Worm (Caenorhabditis elegans) whole organism, late embryonic: ENCODE results near the gene tkr-3.

ENCODE experiments used
- K09A11.1 ChIP-seq: sonication (generic microtip); optimal IDR thresholded peaks from 2 replicates; lab custom pipeline; 2017; ENCODE audit warnings: antibody characterized with exemption, mild to moderate bottlenecking, missing genetic modification characterization, missing compliant biosample characterization; ENCODE audit not compliant: insufficient read depth
- ceh-31 ChIP-seq: sonication (generic microtip); optimal IDR thresholded peaks from 2 replicates; lab custom pipeline; 2016; ENCODE audit warnings: missing genetic modification characterization, missing compliant biosample characterization
- dmd-4 ChIP-seq: sonication (generic microtip); optimal IDR thresholded peaks from 2 replicates; lab custom pipeline; 2016; ENCODE audit warnings: borderline replicate concordance, missing genetic modification characterization, missing compliant biosample characterization
- gmeb-2 ChIP-seq: sonication (generic microtip); optimal IDR thresholded peaks from 2 replicates; lab custom pipeline; 2016; ENCODE audit warnings: missing genetic modification characterization, inconsistent platforms, missing compliant biosample characterization
- hlh-13 ChIP-seq: fragments of 200-800 bp; sonication (Bioruptor generic); optimal IDR thresholded peaks from 2 replicates; lab custom pipeline; 2018; ENCODE audit warnings: mild to moderate bottlenecking, missing genetic modification characterization, missing compliant biosample characterization
- lin-11 ChIP-seq: fragments of 200-800 bp; sonication (Bioruptor generic); optimal IDR thresholded peaks from 2 replicates; lab custom pipeline; 2018; ENCODE audit warnings: mild to moderate bottlenecking, missing genetic modification characterization, missing compliant biosample characterization
- nhr-232 ChIP-seq: sonication (generic microtip); optimal IDR thresholded peaks from 2 replicates; lab custom pipeline; 2016; ENCODE audit warnings: missing genetic modification characterization, missing compliant biosample characterization
- pha-4 ChIP-seq: fragments of 150-350 bp; optimal IDR thresholded peaks from 2 replicates; lab custom pipeline; 2018; ENCODE audit warnings: missing biosample characterization, missing genetic modification reagents, missing genetic modification characterization
- pqm-1 ChIP-seq: sonication (generic microtip); optimal IDR thresholded peaks from 2 replicates; lab custom pipeline; 2016; ENCODE audit warnings: missing genetic modification characterization, missing compliant biosample characterization
- rnt-1 ChIP-seq: sonication (generic microtip); optimal IDR thresholded peaks from 2 replicates; lab custom pipeline; 2016; ENCODE audit warnings: missing genetic modification characterization, missing compliant biosample characterization
- unc-86 ChIP-seq: sonication (generic microtip); optimal IDR thresholded peaks from 2 replicates; lab custom pipeline; 2016; ENCODE audit warnings: missing genetic modification characterization, missing compliant biosample characterization

DNA sequence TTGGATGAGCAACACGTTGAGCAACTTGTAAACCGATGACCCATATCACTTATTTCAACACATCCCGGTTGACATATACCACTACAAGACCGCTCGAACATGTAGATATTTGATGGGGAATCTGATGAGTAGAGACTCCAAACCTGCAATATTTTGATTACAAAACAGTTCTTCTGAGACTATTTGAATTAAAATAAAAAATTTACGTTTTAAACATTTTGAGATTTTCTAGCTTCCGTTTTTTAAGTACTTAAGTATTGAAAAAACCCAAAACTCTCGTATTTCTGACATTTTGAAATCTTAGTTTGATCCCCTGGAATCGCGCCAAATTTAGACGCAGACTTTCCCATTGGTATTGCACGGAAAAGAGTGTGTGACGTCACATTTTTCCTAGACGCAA is 35.3 kb upstream of the tkr-3 start, which contains the start of gene C24D10.49:
- TF ChIP-seq ceh-31 (tag; lab: Kevin White, UChicago) (no peak), hlh-13 (GFP tag; lab: Kevin White, UChicago) (no peak), gmeb-2 (no peak), K09A11.1 (tag; lab: Kevin White, UChicago) (no peak), nhr-232 (tag; lab: Kevin White, UChicago) (no peak), pha-4 (no peak), rnt-1 (tag; lab: Kevin White, UChicago) (no peak), unc-86 (no peak), pqm-1 (tag; lab: Kevin White, UChicago) (no peak), lin-11 (tag; lab: Kevin White, UChicago) (no peak), dmd-4 (no peak)
